Worm (Caenorhabditis elegans) whole organism, L3 larva: ENCODE measurements around the gene Y13C8A.1.

Experiments
- ZK546.5 ChIP-seq: sonication (generic microtip); optimal IDR thresholded peaks from 2 replicates; lab custom pipeline; 2017; ENCODE audit warnings: missing biosample characterization, missing genetic modification characterization
- ama-1 ChIP-seq: fragments of 150-350 bp; optimal IDR thresholded peaks from 2 replicates; lab custom pipeline; 2018
- jun-1 ChIP-seq: fragments of 150-350 bp; optimal IDR thresholded peaks from 2 replicates; lab custom pipeline; 2014; ENCODE audit warnings: missing biosample characterization, missing genetic modification reagents, missing genetic modification characterization
- lin-39 ChIP-seq: fragments of 150-350 bp; optimal IDR thresholded peaks from 2 replicates; lab custom pipeline; 2018; ENCODE audit warnings: missing biosample characterization, missing genetic modification reagents, missing genetic modification characterization
- mdl-1 ChIP-seq: fragments of 150-350 bp; optimal IDR thresholded peaks from 2 replicates; lab custom pipeline; 2014; ENCODE audit warnings: missing biosample characterization, missing genetic modification characterization
- nhr-23 ChIP-seq: fragments of 150-350 bp; optimal IDR thresholded peaks from 2 replicates; lab custom pipeline; 2014; ENCODE audit warnings: missing biosample characterization, missing genetic modification reagents, missing genetic modification characterization
- nhr-76 ChIP-seq: fragments of 150-350 bp; sonication (generic microtip); optimal IDR thresholded peaks from 5 replicates; lab custom pipeline; 2014; ENCODE audit warnings: missing biosample characterization, missing genetic modification characterization

ce11 chrX:16863320-16863719 lies 20.2 kb upstream of the Y13C8A.1 start:
- no peak for TF ChIP-seq mdl-1 (tag; lab: Kevin White, UChicago)
- TF ChIP-seq nhr-76 (tag; lab: Kevin White, UChicago) = no peak
- TF ChIP-seq ama-1 (lab: Kevin White, UChicago) = no peak
- TF ChIP-seq jun-1 (tag; lab: Kevin White, UChicago) = no peak
- TF ChIP-seq ZK546.5 (tag; lab: Kevin White, UChicago) = no peak
- no peak for TF ChIP-seq lin-39 (tag; lab: Kevin White, UChicago)
- TF ChIP-seq nhr-23 (tag; lab: Kevin White, UChicago) = no peak
